Worm (Caenorhabditis elegans): ENCODE data around the gene Y39H10B.3.

DNA sequence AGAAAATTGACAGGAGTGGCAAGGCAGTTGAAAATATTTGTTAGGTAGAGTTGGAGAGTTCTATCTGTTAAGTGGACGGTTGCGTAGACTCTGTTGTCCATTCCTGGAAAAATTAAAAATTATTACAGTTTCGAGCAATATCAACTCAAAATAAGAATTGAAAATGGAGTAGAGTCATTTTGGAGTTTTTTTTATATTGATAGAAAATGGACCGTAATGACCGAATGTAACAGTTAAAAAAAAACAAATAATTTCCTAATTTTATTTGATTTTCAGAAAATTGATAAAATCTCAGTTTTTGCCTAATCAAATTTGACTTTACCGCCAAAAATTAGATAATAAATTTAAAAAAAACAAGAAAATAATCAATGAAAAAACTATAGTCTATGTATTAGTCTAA is 43.7 kb upstream of the Y39H10B.3 start, which contains the start of gene F59B1.4:
- no peak for TF ChIP-seq fkh-10 (GFP tag; optimal IDR thresholded peaks at IDR 0.05)
- no peak for TF ChIP-seq elt-2 (tag; optimal IDR thresholded peaks at IDR 0.05)
- TF ChIP-seq sox-4 (tag; optimal IDR thresholded peaks at IDR 0.05), result no peak
- TF ChIP-seq snpc-4 (tag; optimal IDR thresholded peaks at IDR 0.05), result no peak
- no peak for TF ChIP-seq fkh-8 (tag; optimal IDR thresholded peaks at IDR 0.05)

Measured in whole organism, L1 larva.